Worm (Caenorhabditis elegans) whole organism, midembryonic: ENCODE results near the gene T01B7.13.

ENCODE experiments used
- T22C8.4 ChIP-seq: fragments of 200-800 bp; sonication (Bioruptor generic); IDR thresholded peaks from 2 replicates; pipeline ENCODE4 v1.3.6; 2022; ENCODE audit warnings: missing genetic modification characterization, missing compliant biosample characterization
- cog-1 ChIP-seq: sonication (generic microtip); optimal IDR thresholded peaks from 2 replicates; lab custom pipeline; 2016; ENCODE audit warnings: missing genetic modification characterization, missing compliant biosample characterization
- flt-1 ChIP-seq: fragments of 200-800 bp; sonication (Bioruptor generic); IDR thresholded peaks from 2 replicates; pipeline ENCODE4 v1.3.6; 2022; ENCODE audit warnings: missing genetic modification characterization, missing compliant biosample characterization
- klf-2 ChIP-seq: fragments of 200-800 bp; sonication (Bioruptor generic); conservative IDR thresholded peaks from 2 replicates; pipeline ENCODE4 v1.3.6; 2022; ENCODE audit warnings: missing genetic modification reagents, missing genetic modification characterization, missing compliant biosample characterization
- med-1 ChIP-seq: sonication (generic microtip); optimal IDR thresholded peaks from 2 replicates; lab custom pipeline; 2017; ENCODE audit warnings: missing genetic modification characterization, mild to moderate bottlenecking, missing compliant biosample characterization, antibody characterized with exemption, missing genetic modification reagents; ENCODE audit not compliant: insufficient read depth
- ref-1 ChIP-seq: fragments of 200-800 bp; sonication (Bioruptor generic); conservative IDR thresholded peaks from 2 replicates; pipeline ENCODE4 v1.3.6; 2022; ENCODE audit warnings: missing genetic modification reagents, missing genetic modification characterization, missing compliant biosample characterization
- tab-1 ChIP-seq: fragments of 200-800 bp; sonication (Bioruptor generic); IDR thresholded peaks from 2 replicates; pipeline ENCODE4 v1.3.6; 2022; ENCODE audit warnings: missing genetic modification characterization, missing compliant biosample characterization
- ztf-23 ChIP-seq: fragments of 200-800 bp; sonication (Bioruptor generic); IDR thresholded peaks from 2 replicates; pipeline ENCODE4 v1.3.6; 2022; ENCODE audit warnings: missing genetic modification reagents, missing genetic modification characterization, missing compliant biosample characterization
- ztf-29 ChIP-seq: fragments of 200-800 bp; sonication (Bioruptor generic); IDR thresholded peaks from 2 replicates; pipeline ENCODE4 v1.3.6; 2022; ENCODE audit warnings: missing genetic modification reagents, missing genetic modification characterization, missing compliant biosample characterization

DNA sequence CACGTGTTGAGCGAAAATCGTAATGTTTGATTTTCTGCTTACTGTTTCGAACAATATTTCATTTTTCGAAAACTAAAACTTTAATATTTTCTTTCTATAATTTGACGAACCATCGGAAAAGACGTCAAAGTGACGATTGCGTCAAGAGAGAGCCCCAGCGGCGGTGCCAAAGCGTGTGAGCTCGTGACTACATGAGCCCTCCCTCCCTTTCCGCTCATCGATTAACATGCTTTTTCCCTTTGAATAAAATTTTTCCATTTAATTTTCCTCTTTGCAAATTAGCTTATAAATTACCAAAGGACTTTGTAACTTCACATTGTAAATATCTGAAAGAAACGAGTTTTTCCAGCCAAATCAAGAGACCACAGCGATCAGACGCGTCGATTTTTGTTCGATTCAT lies 27.8 kb downstream of the T01B7.13 start:
- TF ChIP-seq ztf-29 (GFP tag; lab: Robert Waterston, UW): no peak
- no peak for TF ChIP-seq klf-2 (GFP tag; lab: Robert Waterston, UW)
- no peak for TF ChIP-seq cog-1 (tag; lab: Kevin White, UChicago)
- no peak for TF ChIP-seq med-1 (GFP tag; lab: Kevin White, UChicago)
- no peak for TF ChIP-seq ztf-23 (GFP tag; lab: Robert Waterston, UW)
- no peak for TF ChIP-seq tab-1 (GFP tag; lab: Robert Waterston, UW)
- TF ChIP-seq ref-1 (GFP tag; lab: Robert Waterston, UW): no peak
- no peak for TF ChIP-seq T22C8.4
- TF ChIP-seq flt-1 (GFP tag; lab: Robert Waterston, UW): no peak
